Worm (Caenorhabditis elegans): ENCODE data around the gene ina-1.

- no peak for TF ChIP-seq tab-1 (GFP tag; IDR thresholded peaks at IDR 0.05)
- no peak for TF ChIP-seq med-1 (GFP tag; optimal IDR thresholded peaks at IDR 0.05; ENCODE audit: insufficient read depth)
- TF ChIP-seq cog-1 (tag; optimal IDR thresholded peaks at IDR 0.05), result no peak
- TF ChIP-seq flt-1 (GFP tag; IDR thresholded peaks at IDR 0.05), result no peak
- TF ChIP-seq ref-1 (GFP tag; conservative IDR thresholded peaks at IDR 0.05), result no peak
- TF ChIP-seq ztf-23 (GFP tag; IDR thresholded peaks at IDR 0.05), result no peak
Observed at ce11 chrIII:9173239-9173638, 637 bp upstream of the ina-1 start.
